Worm (Caenorhabditis elegans) whole organism, midembryonic: ENCODE data around the gene decr-1.1.
A peak's percentile ranks its signal among the peaks of the same experiment; 100 is the strongest.

Experiments used
- T22C8.4 ChIP-seq: fragments of 200-800 bp; sonication (Bioruptor generic); IDR thresholded peaks from 2 replicates; pipeline ENCODE4 v1.3.6; 2022; ENCODE audit warnings: missing genetic modification characterization, missing compliant biosample characterization
- cog-1 ChIP-seq: sonication (generic microtip); optimal IDR thresholded peaks from 2 replicates; lab custom pipeline; 2016; ENCODE audit warnings: missing genetic modification characterization, missing compliant biosample characterization
- flt-1 ChIP-seq: fragments of 200-800 bp; sonication (Bioruptor generic); IDR thresholded peaks from 2 replicates; pipeline ENCODE4 v1.3.6; 2022; ENCODE audit warnings: missing genetic modification characterization, missing compliant biosample characterization
- klf-2 ChIP-seq: fragments of 200-800 bp; sonication (Bioruptor generic); conservative IDR thresholded peaks from 2 replicates; pipeline ENCODE4 v1.3.6; 2022; ENCODE audit warnings: missing genetic modification reagents, missing genetic modification characterization, missing compliant biosample characterization
- med-1 ChIP-seq: sonication (generic microtip); optimal IDR thresholded peaks from 2 replicates; lab custom pipeline; 2017; ENCODE audit warnings: missing genetic modification characterization, mild to moderate bottlenecking, missing compliant biosample characterization, antibody characterized with exemption, missing genetic modification reagents; ENCODE audit not compliant: insufficient read depth
- ref-1 ChIP-seq: fragments of 200-800 bp; sonication (Bioruptor generic); conservative IDR thresholded peaks from 2 replicates; pipeline ENCODE4 v1.3.6; 2022; ENCODE audit warnings: missing genetic modification reagents, missing genetic modification characterization, missing compliant biosample characterization
- tab-1 ChIP-seq: fragments of 200-800 bp; sonication (Bioruptor generic); IDR thresholded peaks from 2 replicates; pipeline ENCODE4 v1.3.6; 2022; ENCODE audit warnings: missing genetic modification characterization, missing compliant biosample characterization
- ztf-23 ChIP-seq: fragments of 200-800 bp; sonication (Bioruptor generic); IDR thresholded peaks from 2 replicates; pipeline ENCODE4 v1.3.6; 2022; ENCODE audit warnings: missing genetic modification reagents, missing genetic modification characterization, missing compliant biosample characterization
- ztf-29 ChIP-seq: fragments of 200-800 bp; sonication (Bioruptor generic); IDR thresholded peaks from 2 replicates; pipeline ENCODE4 v1.3.6; 2022; ENCODE audit warnings: missing genetic modification reagents, missing genetic modification characterization, missing compliant biosample characterization

The decr-1.1 gene

ce11 chrV:13785767-13786166 is 3.6 kb downstream of the decr-1.1 start:
- TF ChIP-seq cog-1 = no peak
- TF ChIP-seq flt-1 (GFP tag; lab: Robert Waterston, UW) = no peak
- TF ChIP-seq tab-1 = no peak
- no peak for TF ChIP-seq ztf-23 (GFP tag; lab: Robert Waterston, UW)
- no peak for TF ChIP-seq ref-1 (GFP tag; lab: Robert Waterston, UW)
- no peak for TF ChIP-seq klf-2 (GFP tag; lab: Robert Waterston, UW)
- no peak for TF ChIP-seq T22C8.4 (GFP tag; lab: Robert Waterston, UW)
- TF ChIP-seq med-1 (GFP tag; lab: Kevin White, UChicago) = no peak
- TF ChIP-seq ztf-29 (GFP tag; lab: Robert Waterston, UW) = no peak

- TF ChIP-seq med-1 (GFP tag; lab: Kevin White, UChicago) = no peak
- no peak for TF ChIP-seq flt-1 (GFP tag; lab: Robert Waterston, UW)
- no peak for TF ChIP-seq ztf-23 (GFP tag; lab: Robert Waterston, UW)
Measured at ce11 chrV:13787225-13787898, 5.2 kb downstream of the decr-1.1 start, which contains the start of the genes F53C11.4 and F53C11.5. F53C11.4 (minus strand) TSS chrV:13787352. F53C11.5 (plus strand) TSS chrV:13787549.

ce11 chrV:13787948-13788681 is 5.9 kb downstream of the decr-1.1 start:
- TF ChIP-seq cog-1 = no peak

ce11 chrV:13789362-13789761 is 7.2 kb downstream of the decr-1.1 start:
- TF ChIP-seq flt-1 (GFP tag; lab: Robert Waterston, UW) (peak; percentile 73), ztf-29 (GFP tag; lab: Robert Waterston, UW) (no peak; the same call in 1 of the 2 replicates), T22C8.4 (GFP tag; lab: Robert Waterston, UW) (peak; percentile 55; the same call in 1 of the 2 replicates), ztf-23 (GFP tag; lab: Robert Waterston, UW) (0 out of 2 replicates have a peak, but pooled peaks have one; percentile 26), tab-1 (no peak), cog-1 (peak; percentile 82)

- no peak for TF ChIP-seq flt-1 (GFP tag; lab: Robert Waterston, UW)
- TF ChIP-seq ztf-23 (GFP tag; lab: Robert Waterston, UW) = no peak
- TF ChIP-seq T22C8.4 (GFP tag; lab: Robert Waterston, UW) = no peak
- no peak for TF ChIP-seq ref-1 (GFP tag; lab: Robert Waterston, UW)
- TF ChIP-seq klf-2 (GFP tag; lab: Robert Waterston, UW) = no peak
- TF ChIP-seq tab-1 = no peak
- TF ChIP-seq cog-1 = no peak
- no peak for TF ChIP-seq ztf-29 (GFP tag; lab: Robert Waterston, UW)
- no peak for TF ChIP-seq med-1 (GFP tag; lab: Kevin White, UChicago)
Measured at ce11 chrV:13790117-13790516, 7.9 kb downstream of the decr-1.1 start.

- no peak for TF ChIP-seq cog-1
- no peak for TF ChIP-seq ref-1 (GFP tag; lab: Robert Waterston, UW)
- TF ChIP-seq klf-2 (GFP tag; lab: Robert Waterston, UW) = no peak
- no peak for TF ChIP-seq flt-1 (GFP tag; lab: Robert Waterston, UW)
Measured at ce11 chrV:13790557-13790956, 8.4 kb downstream of the decr-1.1 start.

- TF ChIP-seq cog-1 (no peak), tab-1 (no peak), med-1 (GFP tag; lab: Kevin White, UChicago) (no peak), ztf-23 (GFP tag; lab: Robert Waterston, UW) (no peak), flt-1 (GFP tag; lab: Robert Waterston, UW) (no peak)
Measured at ce11 chrV:13794046-13794445, 11.8 kb downstream of the decr-1.1 start.

ce11 chrV:13796246-13796776 is 14.1 kb downstream of the decr-1.1 start, which contains the start of gene twk-32:
twk-32 (plus strand) TSS chrV:13796641.
- TF ChIP-seq ztf-29 (GFP tag; lab: Robert Waterston, UW) = no peak
- TF ChIP-seq med-1 (GFP tag; lab: Kevin White, UChicago) = no peak
- no peak for TF ChIP-seq cog-1
- no peak for TF ChIP-seq tab-1
- no peak for TF ChIP-seq ztf-23 (GFP tag; lab: Robert Waterston, UW)
- no peak for TF ChIP-seq klf-2 (GFP tag; lab: Robert Waterston, UW)
- no peak for TF ChIP-seq ref-1 (GFP tag; lab: Robert Waterston, UW)
- no peak for TF ChIP-seq T22C8.4 (GFP tag; lab: Robert Waterston, UW)
- TF ChIP-seq flt-1 (GFP tag; lab: Robert Waterston, UW) = no peak

ce11 chrV:13799190-13799589 is 17.0 kb downstream of the decr-1.1 start:
- TF ChIP-seq ztf-29 (GFP tag; lab: Robert Waterston, UW) (no peak), klf-2 (GFP tag; lab: Robert Waterston, UW) (no peak), cog-1 (no peak), ztf-23 (GFP tag; lab: Robert Waterston, UW) (no peak), med-1 (GFP tag; lab: Kevin White, UChicago) (no peak), tab-1 (no peak), flt-1 (GFP tag; lab: Robert Waterston, UW) (no peak), ref-1 (GFP tag; lab: Robert Waterston, UW) (no peak), T22C8.4 (GFP tag; lab: Robert Waterston, UW) (no peak)
